Fruit fly (Drosophila melanogaster) whole organism, embryonic: Measurements from ENCODE around the gene egh.

Source experiments
- B-H2 ChIP-seq: fragments of 200-800 bp; sonication (Bioruptor generic); optimal IDR thresholded peaks from 2 replicates; lab custom pipeline; 2018; ENCODE audit warnings: missing biosample characterization, mild to moderate bottlenecking, missing genetic modification characterization
- Blimp-1 ChIP-seq: fragments of 200-800 bp; sonication (Bioruptor generic); optimal IDR thresholded peaks from 3 replicates; lab custom pipeline; 2018; ENCODE audit warnings: missing biosample characterization, missing genetic modification characterization, mild to moderate bottlenecking, moderate library complexity, missing genetic modification reagents
- CG10147 ChIP-seq: fragments of 200-800 bp; sonication (Bioruptor generic); optimal IDR thresholded peaks from 2 replicates; lab custom pipeline; 2019; ENCODE audit warnings: missing biosample characterization, mild to moderate bottlenecking, missing genetic modification characterization, moderate library complexity
- CG10366 ChIP-seq: fragments of 200-800 bp; sonication (Bioruptor generic); IDR thresholded peaks from 2 replicates; pipeline ENCODE4 v1.3.6; 2022; ENCODE audit warnings: missing biosample characterization, missing genetic modification characterization
- CG11093 ChIP-seq: fragments of 200-800 bp; sonication (Bioruptor generic); IDR thresholded peaks from 3 replicates; pipeline ENCODE4 v1.3.6; 2022; ENCODE audit warnings: missing biosample characterization, missing genetic modification characterization
- CG11456 ChIP-seq: fragments of 200-800 bp; sonication (Bioruptor generic); IDR thresholded peaks from 3 replicates; pipeline ENCODE4 v1.3.6; 2022; ENCODE audit warnings: missing biosample characterization, missing genetic modification characterization
- CG11560 ChIP-seq: fragments of 200-800 bp; sonication (Bioruptor generic); IDR thresholded peaks from 3 replicates; pipeline ENCODE4 v1.3.6; 2022; ENCODE audit warnings: missing biosample characterization, missing genetic modification characterization
- CG12071 ChIP-seq: fragments of 200-800 bp; sonication (Bioruptor generic); optimal IDR thresholded peaks from 3 replicates; lab custom pipeline; 2018; ENCODE audit warnings: missing biosample characterization, mild to moderate bottlenecking, missing genetic modification characterization
- CG13287 ChIP-seq: fragments of 200-800 bp; sonication (Bioruptor generic); IDR thresholded peaks from 2 replicates; pipeline ENCODE4 v1.3.6; 2022; ENCODE audit warnings: missing biosample characterization, missing genetic modification characterization; ENCODE audit not compliant: partially characterized antibody
- CG15269 ChIP-seq: fragments of 200-800 bp; sonication (Bioruptor generic); optimal IDR thresholded peaks from 2 replicates; lab custom pipeline; 2018; ENCODE audit warnings: missing biosample characterization, mild to moderate bottlenecking, missing genetic modification characterization, moderate library complexity
- CG17186 ChIP-seq: fragments of 200-800 bp; sonication (Bioruptor generic); optimal IDR thresholded peaks from 3 replicates; lab custom pipeline; 2017; ENCODE audit warnings: missing biosample characterization, missing genetic modification reagents, missing genetic modification characterization
- CG2875 ChIP-seq: fragments of 200-800 bp; sonication (Bioruptor generic); optimal IDR thresholded peaks from 2 replicates; lab custom pipeline; 2017; ENCODE audit warnings: missing biosample characterization, mild to moderate bottlenecking, missing genetic modification characterization, missing genetic modification reagents
- CG32532 ChIP-seq: fragments of 200-800 bp; sonication (Bioruptor generic); IDR thresholded peaks from 2 replicates; pipeline ENCODE4 v1.3.6; 2022; ENCODE audit warnings: missing biosample characterization, missing genetic modification characterization
- CG4707 ChIP-seq: fragments of 200-800 bp; sonication (Bioruptor generic); optimal IDR thresholded peaks from 2 replicates; lab custom pipeline; 2018; ENCODE audit warnings: missing biosample characterization, mild to moderate bottlenecking, missing genetic modification characterization, moderate library complexity
- CG5180 ChIP-seq: fragments of 200-800 bp; sonication (Bioruptor generic); optimal IDR thresholded peaks from 3 replicates; lab custom pipeline; 2017; ENCODE audit warnings: missing biosample characterization, missing genetic modification characterization, mild to moderate bottlenecking, moderate library complexity, missing genetic modification reagents
- CG6854 ChIP-seq: fragments of 200-800 bp; sonication (Bioruptor generic); optimal IDR thresholded peaks from 3 replicates; lab custom pipeline; 2017; ENCODE audit warnings: missing biosample characterization, mild to moderate bottlenecking, missing genetic modification characterization
- CG7357 ChIP-seq: fragments of 200-800 bp; sonication (Bioruptor generic); IDR thresholded peaks from 3 replicates; pipeline ENCODE4 v1.3.6; 2022; ENCODE audit warnings: missing biosample characterization, missing genetic modification characterization
- CG7928 ChIP-seq: fragments of 200-800 bp; sonication (Bioruptor generic); optimal IDR thresholded peaks from 2 replicates; lab custom pipeline; 2017; ENCODE audit warnings: missing biosample characterization, mild to moderate bottlenecking, missing genetic modification characterization
- CG8388 ChIP-seq: fragments of 200-800 bp; sonication (Bioruptor generic); optimal IDR thresholded peaks from 2 replicates; lab custom pipeline; 2019; ENCODE audit warnings: missing biosample characterization, mild to moderate bottlenecking, missing genetic modification characterization, moderate library complexity
- CG8765 ChIP-seq: fragments of 200-800 bp; sonication (Bioruptor generic); IDR thresholded peaks from 2 replicates; pipeline ENCODE4 v1.3.6; 2022; ENCODE audit warnings: missing biosample characterization, missing genetic modification characterization
- CG8944 ChIP-seq: fragments of 200-800 bp; sonication (Bioruptor generic); optimal IDR thresholded peaks from 3 replicates; lab custom pipeline; 2016; ENCODE audit warnings: missing biosample characterization, missing genetic modification characterization
- Chrac-16 ChIP-seq: fragments of 200-800 bp; sonication (Bioruptor generic); optimal IDR thresholded peaks from 3 replicates; lab custom pipeline; 2016; ENCODE audit warnings: missing biosample characterization, missing genetic modification characterization
- D19A ChIP-seq: fragments of 200-800 bp; optimal IDR thresholded peaks from 3 replicates; lab custom pipeline; 2019; ENCODE audit warnings: missing biosample characterization, mild to moderate bottlenecking, missing genetic modification characterization, moderate library complexity
- Deaf1 ChIP-seq: fragments of 200-800 bp; optimal IDR thresholded peaks from 3 replicates; lab custom pipeline; 2019; ENCODE audit warnings: missing biosample characterization, mild to moderate bottlenecking, missing genetic modification characterization, moderate library complexity
- Drgx ChIP-seq: fragments of 200-800 bp; sonication (Bioruptor generic); IDR thresholded peaks from 2 replicates; pipeline ENCODE4 v1.3.6; 2022; ENCODE audit warnings: missing biosample characterization, missing genetic modification characterization
- Ets65A ChIP-seq: fragments of 200-800 bp; sonication (Bioruptor generic); peaks from one replicate; lab custom pipeline; 2016; ENCODE audit warnings: missing biosample characterization, missing genetic modification characterization
- Gsc ChIP-seq: fragments of 200-800 bp; sonication (Bioruptor generic); IDR thresholded peaks from 2 replicates; pipeline ENCODE4 v1.3.6; 2022; ENCODE audit warnings: missing biosample characterization, missing genetic modification characterization
- HmgZ ChIP-seq: fragments of 200-800 bp; sonication (Bioruptor generic); optimal IDR thresholded peaks from 2 replicates; lab custom pipeline; 2018; ENCODE audit warnings: missing biosample characterization, mild to moderate bottlenecking, missing genetic modification characterization
- Jarid2 ChIP-seq: fragments of 200-800 bp; sonication (Bioruptor generic); optimal IDR thresholded peaks from 3 replicates; lab custom pipeline; 2017; ENCODE audit warnings: mild to moderate bottlenecking, missing biosample characterization, missing genetic modification reagents, missing genetic modification characterization
- Neu2 ChIP-seq: fragments of 200-800 bp; sonication (Bioruptor generic); optimal IDR thresholded peaks from 3 replicates; lab custom pipeline; 2016; ENCODE audit warnings: missing biosample characterization, missing genetic modification characterization, borderline replicate concordance
- Nf-YA ChIP-seq: fragments of 200-800 bp; sonication (Bioruptor generic); IDR thresholded peaks from 2 replicates; pipeline ENCODE4 v1.3.6; 2022; ENCODE audit warnings: missing biosample characterization, missing genetic modification characterization
- Optix ChIP-seq: fragments of 200-800 bp; sonication (Bioruptor generic); IDR thresholded peaks from 3 replicates; pipeline ENCODE4 v1.3.6; 2022; ENCODE audit warnings: missing biosample characterization, missing genetic modification characterization
- Xbp1 ChIP-seq: fragments of 200-800 bp; sonication (Bioruptor generic); optimal IDR thresholded peaks from 3 replicates; lab custom pipeline; 2016; ENCODE audit warnings: missing biosample characterization, mild to moderate bottlenecking, missing genetic modification characterization
- dm ChIP-seq: fragments of 200-800 bp; sonication (Bioruptor generic); optimal IDR thresholded peaks from 3 replicates; lab custom pipeline; 2016; ENCODE audit warnings: missing biosample characterization, missing genetic modification characterization
- grau ChIP-seq: fragments of 200-800 bp; optimal IDR thresholded peaks from 3 replicates; lab custom pipeline; 2019; ENCODE audit warnings: missing biosample characterization, mild to moderate bottlenecking, missing genetic modification characterization, moderate library complexity
- jing ChIP-seq: fragments of 200-800 bp; sonication (Bioruptor generic); optimal IDR thresholded peaks from 2 replicates; lab custom pipeline; 2018; ENCODE audit warnings: missing biosample characterization, mild to moderate bottlenecking, missing genetic modification characterization
- jumu ChIP-seq: fragments of 200-800 bp; sonication (Bioruptor generic); optimal IDR thresholded peaks from 3 replicates; lab custom pipeline; 2016; ENCODE audit warnings: missing biosample characterization, missing genetic modification characterization
- kay ChIP-seq: fragments of 200-800 bp; sonication (Bioruptor generic); optimal IDR thresholded peaks from 2 replicates; lab custom pipeline; 2016; ENCODE audit warnings: missing biosample characterization, missing genetic modification characterization
- onecut ChIP-seq: fragments of 200-800 bp; sonication (Bioruptor generic); IDR thresholded peaks from 2 replicates; pipeline ENCODE4 v1.3.6; 2022; ENCODE audit warnings: missing biosample characterization, missing genetic modification characterization
- otp ChIP-seq: fragments of 200-800 bp; sonication (Bioruptor generic); IDR thresholded peaks from 3 replicates; pipeline ENCODE4, ENCODE4 v1.3.6; 2022; ENCODE audit warnings: missing biosample characterization, missing genetic modification characterization
- pan ChIP-seq, 4 experiments: fragments of >200 bp in 3 of 4; fragments of 200-800 bp in 1 of 4; sonication (Bioruptor generic) in 1 of 4; optimal IDR thresholded peaks in 3 of 4; IDR thresholded peaks in 1 of 4; 2 replicates each; pipeline versions ENCODE4 v1.3.6 to Lab custom; 2017 to 2022; ENCODE audit warnings: missing biosample characterization in 2 of 4, missing genetic modification characterization in 2 of 4, mixed read lengths in 1 of 4
- pzg ChIP-seq: fragments of 200-800 bp; sonication (Bioruptor generic); optimal IDR thresholded peaks from 3 replicates; lab custom pipeline; 2018; ENCODE audit warnings: missing biosample characterization, mild to moderate bottlenecking, missing genetic modification characterization, moderate library complexity
- repo ChIP-seq: fragments of 200-800 bp; sonication (Bioruptor generic); optimal IDR thresholded peaks from 2 replicates; lab custom pipeline; 2016; ENCODE audit warnings: missing biosample characterization, missing genetic modification characterization
- seq ChIP-seq: fragments of 200-800 bp; sonication (Bioruptor generic); IDR thresholded peaks from 2 replicates; pipeline ENCODE4 v1.3.6; 2022; ENCODE audit warnings: missing biosample characterization, missing genetic modification characterization
- sqz ChIP-seq: fragments of 200-800 bp; sonication (Bioruptor generic); optimal IDR thresholded peaks from 3 replicates; lab custom pipeline; 2018; ENCODE audit warnings: missing biosample characterization, mild to moderate bottlenecking, missing genetic modification characterization
- ssp ChIP-seq: fragments of 200-800 bp; sonication (Bioruptor generic); IDR thresholded peaks from 2 replicates; pipeline ENCODE4 v1.3.6; 2022; ENCODE audit warnings: missing biosample characterization, missing genetic modification characterization
- tup ChIP-seq: fragments of 200-800 bp; sonication (Bioruptor generic); optimal IDR thresholded peaks from 2 replicates; lab custom pipeline; 2016; ENCODE audit warnings: missing biosample characterization, mild to moderate bottlenecking, missing genetic modification characterization, moderate library complexity
- wek ChIP-seq: fragments of 200-800 bp; sonication (Bioruptor generic); optimal IDR thresholded peaks from 3 replicates; lab custom pipeline; 2018; ENCODE audit warnings: missing biosample characterization, mild to moderate bottlenecking, missing genetic modification characterization, moderate library complexity

Gene egh

DNA sequence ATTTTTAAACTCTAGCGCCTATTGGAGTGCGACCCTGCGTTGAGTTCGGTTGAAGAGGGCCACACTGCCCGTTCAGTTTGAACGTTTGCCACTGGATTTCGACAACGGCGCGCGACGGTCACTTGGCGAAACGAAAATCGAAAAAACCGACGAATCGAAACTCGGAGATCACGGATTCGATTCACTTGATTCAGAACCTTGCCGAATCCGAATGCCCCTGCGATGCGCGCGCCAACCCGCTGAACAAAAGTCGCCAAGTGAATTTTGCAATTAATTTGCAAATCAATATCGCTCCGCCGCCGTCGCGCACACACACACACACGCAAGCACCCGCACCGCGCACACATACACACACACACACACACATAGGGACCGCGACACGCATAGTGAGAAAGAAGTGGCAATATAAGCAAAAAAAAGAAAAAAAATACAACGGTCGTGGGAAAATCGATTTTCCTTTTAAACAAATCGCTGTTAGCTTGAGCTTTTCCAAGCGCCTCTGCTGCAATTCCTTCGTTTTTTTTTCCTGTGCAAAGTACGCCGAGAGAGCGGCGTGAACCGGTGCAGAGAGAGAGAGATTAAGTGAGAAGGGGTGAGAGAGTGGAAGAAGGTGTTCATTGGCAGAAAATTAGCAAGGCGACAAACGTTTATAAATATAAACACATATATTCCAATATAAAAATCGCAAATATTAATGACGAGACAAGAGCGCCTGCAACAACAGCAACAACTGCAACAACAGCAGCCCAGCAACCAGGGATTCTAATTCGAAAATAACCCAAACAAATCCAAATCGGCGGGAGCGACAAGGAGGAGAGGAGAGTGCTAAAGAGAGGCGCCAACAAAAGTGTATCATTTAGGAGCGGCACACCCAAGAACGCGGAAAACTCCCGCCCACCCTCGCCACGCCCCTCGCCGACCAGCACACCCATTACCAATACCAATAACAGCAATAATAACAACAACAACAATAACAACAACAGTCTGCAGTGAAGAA is at the start of gene egh (continued):
- no peak for TF ChIP-seq tup
- TF ChIP-seq Drgx (GFP tag; lab: Robert Waterston, UW): peak; percentile 80
- TF ChIP-seq onecut: peak; percentile 77
- TF ChIP-seq CG11093 (GFP tag; lab: Robert Waterston, UW): no peak
- TF ChIP-seq Jarid2 (GFP tag; lab: Kevin White, UChicago): peak; percentile 28
- no peak for TF ChIP-seq wek (GFP tag; lab: Kevin White, UChicago)
- TF ChIP-seq CG5180 (GFP tag; lab: Kevin White, UChicago): no peak
- TF ChIP-seq HmgZ (tag; lab: Kevin White, UChicago): peak; percentile 41
- no peak for TF ChIP-seq seq (GFP tag; lab: Robert Waterston, UW)
- TF ChIP-seq kay (GFP tag; lab: Kevin White, UChicago): no peak
- no peak for TF ChIP-seq CG7928 (GFP tag; lab: Kevin White, UChicago)
- TF ChIP-seq jumu (GFP tag; lab: Kevin White, UChicago): peak; percentile 34
- peak; percentile 19; the same call in 1 of the 2 replicates for TF ChIP-seq CG13287 (GFP tag; lab: Robert Waterston, UW)
- TF ChIP-seq Nf-YA (GFP tag; lab: Robert Waterston, UW): no peak
- TF ChIP-seq Blimp-1: no peak
- 0 out of 2 replicates have a peak, but pooled peaks have one; percentile 9 for TF ChIP-seq ssp
- TF ChIP-seq Gsc: no peak
- no peak for TF ChIP-seq Ets65A (GFP tag; lab: Kevin White, UChicago)
- TF ChIP-seq repo (GFP tag; lab: Kevin White, UChicago): no peak
- no peak for TF ChIP-seq CG10147
- TF ChIP-seq D19A: peak; percentile 32
- TF ChIP-seq CG4707: no peak
- peak; percentile 65 for TF ChIP-seq CG17186 (GFP tag; lab: Kevin White, UChicago)
- TF ChIP-seq CG8944 (GFP tag; lab: Kevin White, UChicago): no peak
- peak; percentile 19 for TF ChIP-seq Chrac-16
- no peak for TF ChIP-seq otp (GFP tag; lab: Robert Waterston, UW)
- TF ChIP-seq CG11456: no peak
- TF ChIP-seq CG15269 (tag; lab: Kevin White, UChicago): no peak
- no peak for TF ChIP-seq B-H2 (GFP tag; lab: Kevin White, UChicago)
- peak; percentile 74 for TF ChIP-seq sqz (GFP tag; lab: Kevin White, UChicago)
- TF ChIP-seq Xbp1 (GFP tag; lab: Kevin White, UChicago): no peak
- peak; percentile 70 for TF ChIP-seq Optix (GFP tag; lab: Robert Waterston, UW)
- no peak for TF ChIP-seq pan (optimal IDR thresholded peaks at IDR 0.05; lab: Kevin White, UChicago)
- TF ChIP-seq pan (GFP tag; optimal IDR thresholded peaks at IDR 0.05 in 1 of 2, IDR thresholded peaks at IDR 0.05 in 1 of 2): peak in 1 of 2 experiments; percentile 56
- TF ChIP-seq CG2875 (GFP tag; lab: Kevin White, UChicago): no peak
- peak; percentile 25; the same call in 1 of the 2 replicates for TF ChIP-seq CG32532 (GFP tag; lab: Robert Waterston, UW)
- peak; percentile 90 for TF ChIP-seq pzg (GFP tag; lab: Kevin White, UChicago)
- no peak for TF ChIP-seq CG8765 (GFP tag; lab: Robert Waterston, UW)
- TF ChIP-seq jing (GFP tag; lab: Kevin White, UChicago): no peak
- no peak for TF ChIP-seq grau
- TF ChIP-seq CG11560 (tag; lab: Robert Waterston, UW): no peak
- no peak for TF ChIP-seq CG6854 (GFP tag; lab: Kevin White, UChicago)
- TF ChIP-seq CG10366 (GFP tag; lab: Robert Waterston, UW): peak; percentile 59
- TF ChIP-seq CG7357 (GFP tag; lab: Robert Waterston, UW): no peak
- peak; percentile 81 for TF ChIP-seq Deaf1 (tag; lab: Kevin White, UChicago)
- no peak for TF ChIP-seq CG12071 (GFP tag; lab: Kevin White, UChicago)
- peak; percentile 20 for TF ChIP-seq dm
- no peak for TF ChIP-seq Neu2 (GFP tag; lab: Kevin White, UChicago)
- TF ChIP-seq CG8388 (GFP tag; lab: Kevin White, UChicago): no peak
